Fruit fly (Drosophila melanogaster): ENCODE data around the gene rempA.

rempA gene

dm6 chr2L:527689-528088 is 32.4 kb downstream of the rempA start:
- TF ChIP-seq CTCF (optimal IDR thresholded peaks at IDR 0.05) (no peak), CG8478 (optimal IDR thresholded peaks at IDR 0.05) (no peak)

- TF ChIP-seq CTCF (optimal IDR thresholded peaks at IDR 0.05) (no peak), CG8478 (optimal IDR thresholded peaks at IDR 0.05) (no peak)
Measured at dm6 chr2L:526924-527307, 33.2 kb downstream of the rempA start.

dm6 chr2L:526192-526923 is 33.8 kb downstream of the rempA start:
- TF ChIP-seq CG8478 (optimal IDR thresholded peaks at IDR 0.05) (no peak), CTCF (optimal IDR thresholded peaks at IDR 0.05) (no peak)

- TF ChIP-seq CTCF (optimal IDR thresholded peaks at IDR 0.05), result no peak
- no peak for TF ChIP-seq CG8478 (optimal IDR thresholded peaks at IDR 0.05)
Measured at dm6 chr2L:525547-526180, 34.4 kb downstream of the rempA start.

- TF ChIP-seq CTCF (optimal IDR thresholded peaks at IDR 0.05) (no peak), CG8478 (optimal IDR thresholded peaks at IDR 0.05) (no peak)
Measured at dm6 chr2L:524515-524920, 35.6 kb downstream of the rempA start.

dm6 chr2L:523165-523835 is 36.8 kb downstream of the rempA start:
- TF ChIP-seq CG8478 (optimal IDR thresholded peaks at IDR 0.05) (no peak), CTCF (optimal IDR thresholded peaks at IDR 0.05) (no peak)

- TF ChIP-seq CG8478 (optimal IDR thresholded peaks at IDR 0.05) (no peak), CTCF (optimal IDR thresholded peaks at IDR 0.05) (no peak)
Measured at dm6 chr2L:522752-523151, 37.4 kb downstream of the rempA start.

- TF ChIP-seq CG8478 (optimal IDR thresholded peaks at IDR 0.05) (no peak), CTCF (optimal IDR thresholded peaks at IDR 0.05) (no peak)
Measured at dm6 chr2L:521940-522632, 38.0 kb downstream of the rempA start.

- TF ChIP-seq CG8478 (optimal IDR thresholded peaks at IDR 0.05), result no peak
- TF ChIP-seq CTCF (optimal IDR thresholded peaks at IDR 0.05), result no peak
Measured at dm6 chr2L:521001-521827, 38.9 kb downstream of the rempA start.

dm6 chr2L:520331-521000 is 39.6 kb downstream of the rempA start:
- no peak for TF ChIP-seq CG8478 (optimal IDR thresholded peaks at IDR 0.05)
- no peak for TF ChIP-seq CTCF (optimal IDR thresholded peaks at IDR 0.05)

dm6 chr2L:518979-519891 is 40.9 kb downstream of the rempA start:
- TF ChIP-seq CTCF (optimal IDR thresholded peaks at IDR 0.05), result no peak
- TF ChIP-seq CG8478 (optimal IDR thresholded peaks at IDR 0.05), result no peak

- TF ChIP-seq CTCF (optimal IDR thresholded peaks at IDR 0.05) (no peak), CG8478 (optimal IDR thresholded peaks at IDR 0.05) (no peak)
Measured at dm6 chr2L:518620-518913, 41.5 kb downstream of the rempA start.

dm6 chr2L:517911-518619 is 42.0 kb downstream of the rempA start:
- TF ChIP-seq CG8478 (optimal IDR thresholded peaks at IDR 0.05), result no peak
- TF ChIP-seq CTCF (optimal IDR thresholded peaks at IDR 0.05), result no peak
